Worm (Caenorhabditis elegans): Measurements from ENCODE around the gene smap-1.

The smap-1 gene

DNA sequence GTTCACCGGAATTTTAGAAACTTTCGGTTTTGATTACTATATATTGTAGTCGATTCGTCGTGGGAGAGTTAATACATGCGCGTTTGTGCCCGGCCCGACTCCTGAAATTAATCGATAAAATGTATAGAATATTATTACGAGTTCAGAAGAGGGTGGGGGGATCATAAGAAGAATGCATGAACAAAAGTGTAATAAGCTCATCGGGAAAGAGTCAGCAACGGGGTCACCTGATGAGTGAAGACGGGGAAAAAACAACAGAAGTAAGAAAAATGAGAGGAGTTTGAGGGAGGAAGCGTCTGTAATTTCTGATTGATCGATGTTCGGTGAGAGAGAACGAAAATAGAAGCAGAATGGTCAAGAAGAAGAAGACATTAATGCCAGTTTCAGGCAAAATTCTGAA is 23.5 kb downstream of the smap-1 start, which contains the start of gene W09D10.4:
Gene W09D10.4 (minus strand): TSS at position 101 of the 400 bp plus-strand sequence.
- TF ChIP-seq dmd-4 (tag; optimal IDR thresholded peaks at IDR 0.05) (no peak), nhr-129 (tag; optimal IDR thresholded peaks at IDR 0.05) (peak; percentile 10), skn-1 (tag; optimal IDR thresholded peaks at IDR 0.05) (no peak), C34F6.9 (tag; optimal IDR thresholded peaks at IDR 0.05) (no peak), nhr-11 (tag; optimal IDR thresholded peaks at IDR 0.05) (no peak), egl-27 (tag; optimal IDR thresholded peaks at IDR 0.05) (no peak), F13H6.1 (tag; optimal IDR thresholded peaks at IDR 0.05) (peak; percentile 20), sma-9 (GFP tag; optimal IDR thresholded peaks at IDR 0.05) (peak; percentile 32), sma-9 (tag; optimal IDR thresholded peaks at IDR 0.05) (no peak)

DNA sequence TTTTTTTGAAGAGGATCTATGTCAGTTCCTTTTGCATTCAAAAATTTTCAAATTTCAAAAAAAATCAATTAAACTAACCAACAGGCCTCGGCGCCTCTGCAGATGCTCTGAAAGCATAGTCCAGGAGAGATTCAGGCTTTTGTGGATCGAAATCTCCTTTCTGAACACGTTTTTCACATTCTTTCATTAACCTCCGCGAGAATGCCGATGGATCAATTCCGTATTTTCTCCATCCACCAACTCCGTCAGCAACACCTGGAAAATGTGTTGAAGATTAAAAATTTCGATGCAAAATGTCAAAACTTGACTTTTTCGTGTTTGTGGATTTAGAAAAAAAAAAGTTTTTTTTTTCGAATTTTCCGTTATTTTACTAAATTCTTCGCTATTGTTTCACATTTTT is 25.1 kb downstream of the smap-1 start:
- TF ChIP-seq mab-5 (tag; optimal IDR thresholded peaks at IDR 0.05): no peak
- no peak for TF ChIP-seq peb-1 (tag; optimal IDR thresholded peaks at IDR 0.05)
- TF ChIP-seq fos-1 (tag; optimal IDR thresholded peaks at IDR 0.05): no peak
- TF ChIP-seq nhr-77 (tag; optimal IDR thresholded peaks at IDR 0.05): no peak
- no peak for TF ChIP-seq ztf-11 (tag; optimal IDR thresholded peaks at IDR 0.05)
- TF ChIP-seq blmp-1 (tag; optimal IDR thresholded peaks at IDR 0.05; ENCODE audit: insufficient read depth): no peak
- TF ChIP-seq nhr-21 (tag; optimal IDR thresholded peaks at IDR 0.05): no peak
- TF ChIP-seq nhr-25 (tag; optimal IDR thresholded peaks at IDR 0.05): no peak
- no peak for TF ChIP-seq unc-39 (tag; optimal IDR thresholded peaks at IDR 0.05)

DNA sequence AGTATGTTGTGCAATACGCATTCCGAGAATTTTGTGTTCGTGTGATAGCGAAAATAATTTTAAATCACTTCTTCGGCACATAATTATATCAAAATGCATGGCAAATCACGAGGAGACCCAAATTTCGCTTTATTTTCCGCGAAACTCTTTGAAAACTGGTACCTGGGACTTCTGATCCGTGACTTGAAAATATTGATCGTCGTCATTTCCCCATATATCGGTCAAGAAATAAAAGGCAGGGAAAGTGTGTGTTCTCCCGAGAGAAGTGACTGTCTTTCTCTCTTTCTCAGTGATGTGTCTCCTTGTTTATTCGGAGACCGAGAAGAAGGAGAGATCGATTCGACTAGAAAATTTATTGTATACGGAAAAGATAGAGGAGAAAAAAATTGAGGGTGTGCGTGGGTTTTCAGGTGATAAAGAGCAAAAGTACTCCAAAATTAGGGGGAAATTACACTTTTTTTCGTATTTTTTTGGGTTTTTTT is 28.4 kb downstream of the smap-1 start, which contains the start of gene W09D10.5:
Gene W09D10.5 (minus strand): TSS at position 345 of the 482 bp plus-strand sequence.
- TF ChIP-seq R02D3.7 (tag; optimal IDR thresholded peaks at IDR 0.05): no peak
- peak; percentile 70 for TF ChIP-seq fos-1 (tag; optimal IDR thresholded peaks at IDR 0.05)
- TF ChIP-seq elt-1 (tag; optimal IDR thresholded peaks at IDR 0.05): no peak
- peak in 1 of 2 experiments; percentile 36 for TF ChIP-seq lsy-2 (tag; optimal IDR thresholded peaks at IDR 0.05)
- TF ChIP-seq nhr-129 (tag; optimal IDR thresholded peaks at IDR 0.05): peak; percentile 26
- no peak for TF ChIP-seq mbf-1 (tag; optimal IDR thresholded peaks at IDR 0.05)
- peak; percentile 3 for TF ChIP-seq nhr-6 (tag; optimal IDR thresholded peaks at IDR 0.05)
- TF ChIP-seq crh-2 (tag; optimal IDR thresholded peaks at IDR 0.05): no peak
- peak; percentile 48 for TF ChIP-seq sma-3 (GFP tag; optimal IDR thresholded peaks at IDR 0.05)
- no peak for TF ChIP-seq alr-1 (tag; optimal IDR thresholded peaks at IDR 0.05)
- no peak for TF ChIP-seq egl-27 (tag; optimal IDR thresholded peaks at IDR 0.05)
- no peak for TF ChIP-seq mdl-1 (tag; optimal IDR thresholded peaks at IDR 0.05)
- peak; percentile 34 for TF ChIP-seq nhr-21 (tag; optimal IDR thresholded peaks at IDR 0.05)
- no peak for TF ChIP-seq ZK546.5 (tag; optimal IDR thresholded peaks at IDR 0.05)
- no peak for TF ChIP-seq skn-1 (tag; optimal IDR thresholded peaks at IDR 0.05)
- TF ChIP-seq elt-3 (tag; optimal IDR thresholded peaks at IDR 0.05): no peak
- TF ChIP-seq sma-9 (GFP tag; optimal IDR thresholded peaks at IDR 0.05): no peak
- TF ChIP-seq sma-9 (tag; optimal IDR thresholded peaks at IDR 0.05): no peak
- TF ChIP-seq blmp-1 (tag; optimal IDR thresholded peaks at IDR 0.05; ENCODE audit: insufficient read depth): no peak
- TF ChIP-seq nhr-23 (tag; optimal IDR thresholded peaks at IDR 0.05): no peak
- TF ChIP-seq sem-4 (tag; optimal IDR thresholded peaks at IDR 0.05): no peak
- no peak for TF ChIP-seq mab-5 (tag; optimal IDR thresholded peaks at IDR 0.05)
- no peak for TF ChIP-seq ztf-11 (tag; optimal IDR thresholded peaks at IDR 0.05)
- no peak for TF ChIP-seq zag-1 (tag; optimal IDR thresholded peaks at IDR 0.05)
- TF ChIP-seq ceh-16 (tag; optimal IDR thresholded peaks at IDR 0.05): peak; percentile 24
- TF ChIP-seq unc-62 (GFP tag; optimal IDR thresholded peaks at IDR 0.05): no peak
- TF ChIP-seq unc-39 (tag; optimal IDR thresholded peaks at IDR 0.05): no peak
- TF ChIP-seq snpc-4 (tag; optimal IDR thresholded peaks at IDR 0.05): no peak
- TF ChIP-seq aly-2 (tag; optimal IDR thresholded peaks at IDR 0.05): no peak
- no peak for TF ChIP-seq nhr-25 (tag; optimal IDR thresholded peaks at IDR 0.05)
- peak; percentile 32 for TF ChIP-seq ztf-4 (tag; optimal IDR thresholded peaks at IDR 0.05)
- TF ChIP-seq F13H6.1 (tag; optimal IDR thresholded peaks at IDR 0.05): peak; percentile 4
- no peak for TF ChIP-seq nhr-77 (tag; optimal IDR thresholded peaks at IDR 0.05)
- TF ChIP-seq nhr-10 (tag; optimal IDR thresholded peaks at IDR 0.05): no peak
- no peak for TF ChIP-seq gmeb-1 (tag; optimal IDR thresholded peaks at IDR 0.05)
- TF ChIP-seq lin-11 (tag; optimal IDR thresholded peaks at IDR 0.05): no peak
- TF ChIP-seq nhr-237 (tag; optimal IDR thresholded peaks at IDR 0.05): no peak
- no peak for TF ChIP-seq peb-1 (tag; optimal IDR thresholded peaks at IDR 0.05)
- peak; percentile 16 for TF ChIP-seq ama-1 (optimal IDR thresholded peaks at IDR 0.05)
